Fruit fly (Drosophila melanogaster) whole organism: ENCODE measurements around the gene PGAP2.

Source experiments
- CG8478 ChIP-seq: fragments of >200 bp; optimal IDR thresholded peaks from 2 replicates; lab custom pipeline; 2018; ENCODE audit warnings: inconsistent platforms
- Dll ChIP-seq: fragments of >200 bp; optimal IDR thresholded peaks from 2 replicates; lab custom pipeline; 2017
- EcR ChIP-seq, 2 experiments: fragments of >200 bp; optimal IDR thresholded peaks; 2 replicates each; lab custom pipeline; 2017; ENCODE audit warnings: missing biosample characterization in 2 of 2, missing genetic modification characterization in 2 of 2, missing genetic modification reagents in 2 of 2
- pan ChIP-seq: fragments of >200 bp; optimal IDR thresholded peaks from 2 replicates; lab custom pipeline; 2017
- psq ChIP-seq: fragments of >200 bp; optimal IDR thresholded peaks from 2 replicates; lab custom pipeline; 2017
- usp ChIP-seq: fragments of >200 bp; optimal IDR thresholded peaks from 2 replicates; lab custom pipeline; 2017; ENCODE audit warnings: missing biosample characterization, missing genetic modification characterization, mixed read lengths

DNA sequence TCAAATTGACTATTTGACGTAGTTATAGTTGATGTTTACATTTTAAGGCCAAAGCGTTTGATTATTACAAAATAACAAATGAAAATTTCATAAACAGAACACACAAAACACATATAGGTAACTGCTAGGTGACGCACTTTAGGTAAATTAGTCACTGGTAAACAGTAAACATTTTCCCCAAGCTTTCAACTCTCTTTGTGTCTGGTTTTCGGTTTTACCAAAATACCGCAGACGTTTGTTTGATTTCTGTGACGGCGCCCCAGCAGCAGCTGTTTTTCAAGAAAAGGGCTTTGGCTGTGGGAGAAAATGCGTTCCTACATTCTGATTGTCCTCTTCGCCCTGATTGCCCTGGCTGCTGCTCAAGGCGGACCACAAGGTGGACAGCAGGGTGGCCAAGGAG, 43.1 kb downstream of the PGAP2 start, which contains the start of gene CG13946:
- no peak for TF ChIP-seq CG8478 (lab: Kevin White, UChicago)
- no peak for TF ChIP-seq psq (lab: Kevin White, UChicago)
- no peak for TF ChIP-seq usp
- TF ChIP-seq pan (lab: Kevin White, UChicago), result no peak
- no peak for TF ChIP-seq Dll (lab: Kevin White, UChicago)
- TF ChIP-seq EcR (GFP tag; optimal IDR thresholded peaks at IDR 0.05; lab: Kevin White, UChicago), result no peak
